Fruit fly (Drosophila melanogaster) whole organism, embryonic: ENCODE data around the gene Der-2.

Source experiments
- Asciz ChIP-seq: fragments of 200-800 bp; sonication (Bioruptor generic); optimal IDR thresholded peaks from 2 replicates; lab custom pipeline; 2017; ENCODE audit warnings: missing biosample characterization, mild to moderate bottlenecking, missing genetic modification characterization, missing genetic modification reagents
- B-H1 ChIP-seq: fragments of 200-800 bp; sonication (Bioruptor generic); IDR thresholded peaks from 3 replicates; pipeline ENCODE4 v1.3.6; 2022; ENCODE audit warnings: missing biosample characterization, missing genetic modification characterization
- CG10274 ChIP-seq: fragments of 200-800 bp; sonication (Bioruptor generic); optimal IDR thresholded peaks from 3 replicates; lab custom pipeline; 2017; ENCODE audit warnings: missing biosample characterization, mild to moderate bottlenecking, missing genetic modification characterization
- CG10543 ChIP-seq: fragments of 200-800 bp; sonication (Bioruptor generic); optimal IDR thresholded peaks from 3 replicates; lab custom pipeline; 2017; ENCODE audit warnings: missing biosample characterization, mild to moderate bottlenecking, missing genetic modification characterization, moderate library complexity
- CG10979 ChIP-seq: fragments of 200-800 bp; sonication (Bioruptor generic); optimal IDR thresholded peaks from 2 replicates; lab custom pipeline; 2018; ENCODE audit warnings: missing biosample characterization, mild to moderate bottlenecking, missing genetic modification characterization, moderate library complexity
- CG12236 ChIP-seq: fragments of 200-800 bp; sonication (Bioruptor generic); optimal IDR thresholded peaks from 2 replicates; lab custom pipeline; 2016; ENCODE audit warnings: missing biosample characterization, missing genetic modification characterization
- CG13296 ChIP-seq: fragments of 200-800 bp; sonication (Bioruptor generic); optimal IDR thresholded peaks from 3 replicates; lab custom pipeline; 2018; ENCODE audit warnings: missing biosample characterization, mild to moderate bottlenecking, missing genetic modification characterization
- CG13624 ChIP-seq: fragments of 200-800 bp; sonication (Bioruptor generic); optimal IDR thresholded peaks from 2 replicates; lab custom pipeline; 2016; ENCODE audit warnings: missing biosample characterization, missing genetic modification characterization
- CG14710 ChIP-seq: fragments of 200-800 bp; sonication (Bioruptor generic); optimal IDR thresholded peaks from 3 replicates; lab custom pipeline; 2019; ENCODE audit warnings: missing biosample characterization, mild to moderate bottlenecking, missing genetic modification characterization, moderate library complexity
- CG16813 ChIP-seq: fragments of 200-800 bp; sonication (Bioruptor generic); IDR thresholded peaks from 3 replicates; pipeline ENCODE4 v1.3.6; 2022; ENCODE audit warnings: missing biosample characterization, missing genetic modification characterization; ENCODE audit not compliant: partially characterized antibody
- CG2875 ChIP-seq: fragments of 200-800 bp; sonication (Bioruptor generic); optimal IDR thresholded peaks from 2 replicates; lab custom pipeline; 2017; ENCODE audit warnings: missing biosample characterization, mild to moderate bottlenecking, missing genetic modification characterization, missing genetic modification reagents
- CG3407 ChIP-seq: fragments of 200-800 bp; sonication (Bioruptor generic); optimal IDR thresholded peaks from 2 replicates; lab custom pipeline; 2018; ENCODE audit warnings: missing biosample characterization, mild to moderate bottlenecking, missing genetic modification characterization
- CG9797 ChIP-seq: fragments of 200-800 bp; sonication (Bioruptor generic); optimal IDR thresholded peaks from 3 replicates; lab custom pipeline; 2018; ENCODE audit warnings: missing biosample characterization, mild to moderate bottlenecking, missing genetic modification characterization
- CTCF ChIP-seq: fragments of 200-800 bp; sonication (Bioruptor generic); optimal IDR thresholded peaks from 2 replicates; lab custom pipeline; 2017; ENCODE audit warnings: missing biosample characterization, mild to moderate bottlenecking, missing genetic modification characterization, moderate library complexity
- Doc3 ChIP-seq: fragments of 200-800 bp; sonication (Bioruptor generic); IDR thresholded peaks from 3 replicates; pipeline ENCODE4 v1.3.6; 2022; ENCODE audit warnings: missing biosample characterization, missing genetic modification characterization; ENCODE audit not compliant: partially characterized antibody
- Fer1 ChIP-seq: fragments of 200-800 bp; sonication (Bioruptor generic); optimal IDR thresholded peaks from 2 replicates; lab custom pipeline; 2017; ENCODE audit warnings: missing biosample characterization, mild to moderate bottlenecking, missing genetic modification characterization
- Hand ChIP-seq: fragments of 200-800 bp; sonication (Bioruptor generic); optimal IDR thresholded peaks from 2 replicates; lab custom pipeline; 2017; ENCODE audit warnings: mild to moderate bottlenecking, missing biosample characterization, missing genetic modification reagents, missing genetic modification characterization
- Hr78 ChIP-seq, 2 experiments: fragments of 200-800 bp in 1 of 2; fragments of >200 bp in 1 of 2; sonication (Bioruptor generic) in 1 of 2; optimal IDR thresholded peaks; 2 replicates each; lab custom pipeline; 2017 to 2019; ENCODE audit warnings: missing biosample characterization in 2 of 2, missing genetic modification characterization in 2 of 2, mild to moderate bottlenecking in 1 of 2, moderate library complexity in 1 of 2
- Mrtf ChIP-seq: fragments of 200-800 bp; sonication (Bioruptor generic); IDR thresholded peaks from 3 replicates; pipeline ENCODE4 v1.3.6; 2022; ENCODE audit warnings: missing biosample characterization, missing genetic modification characterization
- NC2α ChIP-seq: fragments of 200-800 bp; sonication (Bioruptor generic); optimal IDR thresholded peaks from 2 replicates; lab custom pipeline; 2016; ENCODE audit warnings: missing biosample characterization, missing genetic modification characterization
- Pdp1 ChIP-seq, 2 experiments: fragments of 200-800 bp; sonication (Bioruptor generic); optimal IDR thresholded peaks; 3 replicates each; lab custom pipeline; 2016; ENCODE audit warnings: missing biosample characterization in 2 of 2, missing genetic modification characterization in 2 of 2, mild to moderate bottlenecking in 1 of 2, moderate library complexity in 1 of 2
- Stat92E ChIP-seq, 3 experiments: fragments of >200 bp in 2 of 3; fragments of 200-800 bp in 1 of 3; sonication (Bioruptor generic) in 1 of 3; optimal IDR thresholded peaks; 2 replicates each; lab custom pipeline; 2017 to 2019; ENCODE audit warnings: missing biosample characterization in 3 of 3, missing genetic modification characterization in 3 of 3, mild to moderate bottlenecking in 1 of 3, moderate library complexity in 1 of 3
- Trl ChIP-seq, 3 experiments: fragments of >200 bp in 2 of 3; fragments of 200-800 bp in 1 of 3; sonication (Bioruptor generic) in 1 of 3; optimal IDR thresholded peaks; 2 replicates in 1 of 3; 3 replicates in 2 of 3; lab custom pipeline; 2016 to 2017; ENCODE audit warnings: missing biosample characterization in 1 of 3, missing genetic modification characterization in 1 of 3
- Xrp1 ChIP-seq: fragments of 200-800 bp; sonication (Bioruptor generic); IDR thresholded peaks from 2 replicates; pipeline ENCODE4 v1.3.6; 2022; ENCODE audit warnings: missing biosample characterization, missing genetic modification characterization
- ap ChIP-seq: fragments of 200-800 bp; sonication (Bioruptor generic); IDR thresholded peaks from 2 replicates; pipeline ENCODE4 v1.3.6; 2022; ENCODE audit warnings: missing biosample characterization, missing genetic modification characterization
- bbx ChIP-seq: fragments of 200-800 bp; sonication (Bioruptor generic); IDR thresholded peaks from 2 replicates; pipeline ENCODE4 v1.3.6; 2022; ENCODE audit warnings: missing biosample characterization, missing genetic modification characterization; ENCODE audit not compliant: partially characterized antibody
- ci ChIP-seq: fragments of 200-800 bp; sonication (Bioruptor generic); IDR thresholded peaks from 3 replicates; pipeline ENCODE4 v1.3.6; 2022; ENCODE audit warnings: missing biosample characterization, missing genetic modification characterization
- corto ChIP-seq: fragments of 200-800 bp; sonication (Bioruptor generic); optimal IDR thresholded peaks from 2 replicates; lab custom pipeline; 2016; ENCODE audit warnings: missing biosample characterization, mild to moderate bottlenecking, missing genetic modification characterization, moderate library complexity
- cwo ChIP-seq: fragments of 200-800 bp; sonication (Bioruptor generic); optimal IDR thresholded peaks from 3 replicates; lab custom pipeline; 2017; ENCODE audit warnings: missing biosample characterization, missing genetic modification characterization, mild to moderate bottlenecking, moderate library complexity, missing genetic modification reagents
- disco-r ChIP-seq: fragments of 200-800 bp; sonication (Bioruptor generic); optimal IDR thresholded peaks from 2 replicates; lab custom pipeline; 2016; ENCODE audit warnings: missing biosample characterization, missing genetic modification characterization
- dmrt99B ChIP-seq: fragments of 200-800 bp; sonication (Bioruptor generic); optimal IDR thresholded peaks from 2 replicates; lab custom pipeline; 2018; ENCODE audit warnings: missing biosample characterization, mild to moderate bottlenecking, missing genetic modification characterization, moderate library complexity
- exex ChIP-seq: fragments of 200-800 bp; sonication (Bioruptor generic); optimal IDR thresholded peaks from 4 replicates; lab custom pipeline; 2018; ENCODE audit warnings: missing biosample characterization, mild to moderate bottlenecking, missing genetic modification characterization, moderate library complexity
- gt ChIP-seq: fragments of 200-800 bp; sonication (Bioruptor generic); IDR thresholded peaks from 2 replicates; pipeline ENCODE4 v1.3.6; 2022; ENCODE audit warnings: missing biosample characterization, missing genetic modification characterization
- hb ChIP-seq: fragments of 200-800 bp; sonication (Bioruptor generic); IDR thresholded peaks from 3 replicates; pipeline ENCODE4 v1.3.6; 2022; ENCODE audit warnings: missing biosample characterization, missing genetic modification characterization; ENCODE audit not compliant: partially characterized antibody
- hbn ChIP-seq: fragments of 200-800 bp; sonication (Bioruptor generic); IDR thresholded peaks from 2 replicates; pipeline ENCODE4 v1.3.6; 2022; ENCODE audit warnings: missing biosample characterization, missing genetic modification characterization; ENCODE audit not compliant: partially characterized antibody
- kni ChIP-seq: fragments of 200-800 bp; sonication (Bioruptor generic); optimal IDR thresholded peaks from 3 replicates; lab custom pipeline; 2017; ENCODE audit warnings: mild to moderate bottlenecking, missing biosample characterization, missing genetic modification reagents, missing genetic modification characterization
- lov ChIP-seq, 2 experiments: fragments of 200-800 bp in 1 of 2; fragments of >200 bp in 1 of 2; sonication (Bioruptor generic) in 1 of 2; IDR thresholded peaks in 1 of 2; optimal IDR thresholded peaks in 1 of 2; 2 replicates in 1 of 2; 3 replicates in 1 of 2; pipeline versions ENCODE4 v1.3.6 to Lab custom; 2017 to 2022; ENCODE audit warnings: missing biosample characterization in 1 of 2, missing genetic modification characterization in 1 of 2
- mam ChIP-seq: fragments of 200-800 bp; sonication (Bioruptor generic); optimal IDR thresholded peaks from 3 replicates; lab custom pipeline; 2016; ENCODE audit warnings: missing biosample characterization, missing genetic modification characterization
- pho ChIP-seq: fragments of 200-800 bp; sonication (Bioruptor generic); optimal IDR thresholded peaks from 2 replicates; lab custom pipeline; 2016; ENCODE audit warnings: missing biosample characterization, missing genetic modification characterization
- pita ChIP-seq: fragments of 200-800 bp; sonication (Bioruptor generic); optimal IDR thresholded peaks from 2 replicates; lab custom pipeline; 2017; ENCODE audit warnings: missing biosample characterization, mild to moderate bottlenecking, missing genetic modification characterization
- pzg ChIP-seq: fragments of 200-800 bp; sonication (Bioruptor generic); optimal IDR thresholded peaks from 3 replicates; lab custom pipeline; 2018; ENCODE audit warnings: missing biosample characterization, mild to moderate bottlenecking, missing genetic modification characterization, moderate library complexity
- repo ChIP-seq: fragments of 200-800 bp; sonication (Bioruptor generic); optimal IDR thresholded peaks from 2 replicates; lab custom pipeline; 2016; ENCODE audit warnings: missing biosample characterization, missing genetic modification characterization
- sens-2 ChIP-seq: fragments of 200-800 bp; sonication (Bioruptor generic); IDR thresholded peaks from 2 replicates; pipeline ENCODE4 v1.3.6; 2022; ENCODE audit warnings: missing biosample characterization, missing genetic modification characterization
- sima ChIP-seq: fragments of 200-800 bp; sonication (Bioruptor generic); optimal IDR thresholded peaks from 2 replicates; lab custom pipeline; 2016; ENCODE audit warnings: missing biosample characterization, missing genetic modification characterization
- sqz ChIP-seq: fragments of 200-800 bp; sonication (Bioruptor generic); optimal IDR thresholded peaks from 3 replicates; lab custom pipeline; 2018; ENCODE audit warnings: missing biosample characterization, mild to moderate bottlenecking, missing genetic modification characterization
- tap ChIP-seq: fragments of 200-800 bp; optimal IDR thresholded peaks from 3 replicates; lab custom pipeline; 2019; ENCODE audit warnings: missing biosample characterization, mild to moderate bottlenecking, missing genetic modification characterization, moderate library complexity
- ttk ChIP-seq: fragments of 200-800 bp; sonication (Bioruptor generic); IDR thresholded peaks from 2 replicates; pipeline ENCODE4 v2.1.2; 2022; ENCODE audit warnings: missing biosample characterization, missing genetic modification characterization
- unpg ChIP-seq: fragments of 200-800 bp; sonication (Bioruptor generic); optimal IDR thresholded peaks from 3 replicates; lab custom pipeline; 2018; ENCODE audit warnings: missing biosample characterization, mild to moderate bottlenecking, missing genetic modification characterization, moderate library complexity
- zf30C ChIP-seq: fragments of 200-800 bp; sonication (Bioruptor generic); optimal IDR thresholded peaks from 3 replicates; lab custom pipeline; 2018; ENCODE audit warnings: missing biosample characterization, mild to moderate bottlenecking, missing genetic modification characterization

Gene Der-2

dm6 chr3R:16476472-16476871, 7.6 kb downstream of the Der-2 start (continued):
- TF ChIP-seq gt: no peak
- no peak for TF ChIP-seq ttk (GFP tag; lab: Robert Waterston, UW)
- no peak for TF ChIP-seq sens-2 (GFP tag; lab: Robert Waterston, UW)
- TF ChIP-seq tap (tag; lab: Kevin White, UChicago): peak; percentile 32
- no peak for TF ChIP-seq ap (GFP tag; lab: Robert Waterston, UW)
- no peak for TF ChIP-seq CTCF
- TF ChIP-seq CG14710 (tag; lab: Kevin White, UChicago): peak; percentile 8
- TF ChIP-seq B-H1 (GFP tag; lab: Robert Waterston, UW): no peak
- no peak for TF ChIP-seq hbn
- no peak for TF ChIP-seq exex
- no peak for TF ChIP-seq zf30C (GFP tag; lab: Kevin White, UChicago)
- TF ChIP-seq pita (GFP tag; lab: Kevin White, UChicago): no peak
- peak; percentile 41 for TF ChIP-seq CG10979
- no peak for TF ChIP-seq CG12236 (GFP tag; lab: Kevin White, UChicago)
- TF ChIP-seq hb (GFP tag; lab: Robert Waterston, UW): no peak
- no peak for TF ChIP-seq Doc3 (GFP tag; lab: Robert Waterston, UW)
- peak; percentile 48 for TF ChIP-seq unpg (GFP tag; lab: Kevin White, UChicago)
- TF ChIP-seq Asciz (GFP tag; lab: Kevin White, UChicago): no peak
- no peak for TF ChIP-seq pho (GFP tag; lab: Kevin White, UChicago)
- no peak for TF ChIP-seq repo (GFP tag; lab: Kevin White, UChicago)
- no peak for TF ChIP-seq Pdp1 (GFP tag; optimal IDR thresholded peaks at IDR 0.05; lab: Kevin White, UChicago)
- no peak for TF ChIP-seq sqz (GFP tag; lab: Kevin White, UChicago)
- TF ChIP-seq Stat92E (GFP tag; optimal IDR thresholded peaks at IDR 0.05; lab: Kevin White, UChicago): no peak
- TF ChIP-seq Mrtf (GFP tag; lab: Robert Waterston, UW): no peak
- TF ChIP-seq lov (optimal IDR thresholded peaks at IDR 0.05; lab: Kevin White, UChicago): no peak
- TF ChIP-seq lov (GFP tag; IDR thresholded peaks at IDR 0.05; lab: Robert Waterston, UW): no peak
- no peak for TF ChIP-seq Trl (optimal IDR thresholded peaks at IDR 0.05; lab: Kevin White, UChicago)
- TF ChIP-seq Trl (GFP tag; optimal IDR thresholded peaks at IDR 0.05; lab: Kevin White, UChicago): no peak
- no peak for TF ChIP-seq CG16813
- peak; percentile 3 for TF ChIP-seq CG13624 (GFP tag; lab: Kevin White, UChicago)
- no peak for TF ChIP-seq disco-r (GFP tag; lab: Kevin White, UChicago)
- no peak for TF ChIP-seq bbx (GFP tag; lab: Robert Waterston, UW)
- no peak for TF ChIP-seq CG10274 (GFP tag; lab: Kevin White, UChicago)
- TF ChIP-seq corto (GFP tag; lab: Kevin White, UChicago): no peak
- TF ChIP-seq cwo: peak; percentile 45
- no peak for TF ChIP-seq CG9797 (GFP tag; lab: Kevin White, UChicago)
- TF ChIP-seq CG2875 (GFP tag; lab: Kevin White, UChicago): no peak
- TF ChIP-seq CG3407: no peak
- no peak for TF ChIP-seq mam
- TF ChIP-seq kni: no peak
- no peak for TF ChIP-seq dmrt99B (tag; lab: Kevin White, UChicago)
- peak; percentile 50 for TF ChIP-seq Hand (GFP tag; lab: Kevin White, UChicago)
- peak; percentile 45; the same call in 1 of the 2 replicates for TF ChIP-seq Xrp1 (GFP tag; lab: Robert Waterston, UW)
- TF ChIP-seq CG13296 (GFP tag; lab: Kevin White, UChicago): peak; percentile 47
- no peak for TF ChIP-seq ci (GFP tag; lab: Robert Waterston, UW)
- peak; percentile 45 for TF ChIP-seq CG10543 (GFP tag; lab: Kevin White, UChicago)
- TF ChIP-seq pzg (GFP tag; lab: Kevin White, UChicago): no peak
- TF ChIP-seq Hr78 (GFP tag; optimal IDR thresholded peaks at IDR 0.05; lab: Kevin White, UChicago): no peak
- peak; percentile 71 for TF ChIP-seq Fer1 (GFP tag; lab: Kevin White, UChicago)
- no peak for TF ChIP-seq sima (GFP tag; lab: Kevin White, UChicago)
- no peak for TF ChIP-seq NC2α (GFP tag; lab: Kevin White, UChicago)
